Fruit fly (Drosophila melanogaster): ENCODE data around the gene Coa7.

The Coa7 gene

DNA sequence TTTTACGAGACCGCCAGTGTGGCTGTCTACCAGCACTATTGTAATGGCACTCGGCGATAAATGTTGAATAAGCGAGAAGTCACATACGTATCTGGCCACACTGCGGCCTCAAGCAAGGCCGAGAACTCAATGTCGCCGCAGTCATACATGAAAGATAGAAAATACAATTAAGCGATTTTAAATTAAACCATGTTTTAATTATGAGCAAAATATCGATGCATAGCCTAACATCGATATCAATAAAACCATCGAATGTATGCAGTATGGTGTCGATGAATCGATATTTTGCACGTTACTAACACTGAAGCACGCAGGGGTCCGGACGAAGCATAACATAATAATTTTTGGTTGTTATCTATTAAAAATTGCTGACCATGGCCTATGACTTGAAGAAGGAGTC, at the start of gene Coa7, which contains the start of gene Rab21 (continued):
- TF ChIP-seq CG1603 (tag; optimal IDR thresholded peaks at IDR 0.05) (peak; percentile 69), CG8281 (tag; optimal IDR thresholded peaks at IDR 0.05) (no peak), org-1 (GFP tag; optimal IDR thresholded peaks at IDR 0.05) (no peak), vnd (GFP tag; IDR thresholded peaks at IDR 0.05; ENCODE audit: partially characterized antibody) (peak; percentile 96), CG12942 (GFP tag; optimal IDR thresholded peaks at IDR 0.05) (no peak), Atf6 (GFP tag; IDR thresholded peaks at IDR 0.05) (no peak), sob (GFP tag; IDR thresholded peaks at IDR 0.05) (peak; percentile 43; the same call in 1 of the 2 replicates), hbn (GFP tag; IDR thresholded peaks at IDR 0.05; ENCODE audit: partially characterized antibody) (peak; percentile 93), CG7963 (GFP tag; IDR thresholded peaks at IDR 0.05; ENCODE audit: partially characterized antibody) (peak; percentile 83), CG8290 (GFP tag; optimal IDR thresholded peaks at IDR 0.05) (peak; percentile 81), CG8290 (tag; optimal IDR thresholded peaks at IDR 0.05) (peak; percentile 25 to 45), GATAe (GFP tag; conservative IDR thresholded peaks at IDR 0.05) (0 out of 2 replicates have a peak, but pooled peaks have one; percentile 18), CG3065 (GFP tag; optimal IDR thresholded peaks at IDR 0.05) (no peak), Dref (GFP tag; IDR thresholded peaks at IDR 0.05) (peak; percentile 88), ssp (GFP tag; IDR thresholded peaks at IDR 0.05) (0 out of 2 replicates have a peak, but pooled peaks have one; percentile 26), pita (GFP tag; optimal IDR thresholded peaks at IDR 0.05) (no peak), MTF-1 (GFP tag; optimal IDR thresholded peaks at IDR 0.05; ENCODE audit: borderline replicate concordance) (no peak), CG7928 (GFP tag; optimal IDR thresholded peaks at IDR 0.05) (peak; percentile 33), bbx (GFP tag; IDR thresholded peaks at IDR 0.05; ENCODE audit: partially characterized antibody) (peak; percentile 93), grau (tag; optimal IDR thresholded peaks at IDR 0.05) (peak; percentile 24), gem (tag; optimal IDR thresholded peaks at IDR 0.05) (peak; percentile 16), CG31365 (tag; optimal IDR thresholded peaks at IDR 0.05) (no peak), Ravus (GFP tag; IDR thresholded peaks at IDR 0.05) (no peak), CG2678 (tag; optimal IDR thresholded peaks at IDR 0.05) (no peak), chn (GFP tag; optimal IDR thresholded peaks at IDR 0.05) (peak; percentile 17), ase (GFP tag; IDR thresholded peaks at IDR 0.05) (no peak), CG13624 (GFP tag; optimal IDR thresholded peaks at IDR 0.05) (peak; percentile 15), dmrt11E (tag; optimal IDR thresholded peaks at IDR 0.05) (peak; percentile 17), Rfx (GFP tag; IDR thresholded peaks at IDR 0.05) (no peak; the same call in 1 of the 2 replicates), CG10979 (tag; optimal IDR thresholded peaks at IDR 0.05) (peak; percentile 15), CG8388 (GFP tag; optimal IDR thresholded peaks at IDR 0.05) (no peak), sc (optimal IDR thresholded peaks at IDR 0.05) (no peak), sc (GFP tag; optimal IDR thresholded peaks at IDR 0.05) (no peak), Optix (GFP tag; IDR thresholded peaks at IDR 0.05) (no peak), gfzf (GFP tag; optimal IDR thresholded peaks at IDR 0.05) (peak; percentile 87), CG5245 (GFP tag; optimal IDR thresholded peaks at IDR 0.05) (no peak), Neu2 (GFP tag; optimal IDR thresholded peaks at IDR 0.05; ENCODE audit: borderline replicate concordance) (no peak), sim (GFP tag; IDR thresholded peaks at IDR 0.05) (no peak), CG13287 (GFP tag; IDR thresholded peaks at IDR 0.05; ENCODE audit: partially characterized antibody) (peak; percentile 94), Drgx (GFP tag; IDR thresholded peaks at IDR 0.05) (no peak), slbo (GFP tag; IDR thresholded peaks at IDR 0.05) (peak; percentile 35; the same call in 1 of the 2 replicates), zen (tag; optimal IDR thresholded peaks at IDR 0.05) (peak; percentile 62), CG2712 (tag; optimal IDR thresholded peaks at IDR 0.05) (peak; percentile 8), CG32772 (GFP tag; IDR thresholded peaks at IDR 0.05) (no peak), CG42726 (GFP tag; IDR thresholded peaks at IDR 0.05; ENCODE audit: partially characterized antibody) (peak; percentile 94), CG16813 (GFP tag; IDR thresholded peaks at IDR 0.05; ENCODE audit: partially characterized antibody) (peak; percentile 96), CG14710 (tag; optimal IDR thresholded peaks at IDR 0.05) (peak; percentile 55), ems (GFP tag; optimal IDR thresholded peaks at IDR 0.05) (peak; percentile 27), CG34224 (GFP tag; IDR thresholded peaks at IDR 0.05; ENCODE audit: partially characterized antibody) (peak; percentile 93), nau (GFP tag; optimal IDR thresholded peaks at IDR 0.05) (no peak)

Measured in whole organism, embryonic.